Fruit fly (Drosophila melanogaster): ENCODE results near the gene pon.

pon gene

DNA sequence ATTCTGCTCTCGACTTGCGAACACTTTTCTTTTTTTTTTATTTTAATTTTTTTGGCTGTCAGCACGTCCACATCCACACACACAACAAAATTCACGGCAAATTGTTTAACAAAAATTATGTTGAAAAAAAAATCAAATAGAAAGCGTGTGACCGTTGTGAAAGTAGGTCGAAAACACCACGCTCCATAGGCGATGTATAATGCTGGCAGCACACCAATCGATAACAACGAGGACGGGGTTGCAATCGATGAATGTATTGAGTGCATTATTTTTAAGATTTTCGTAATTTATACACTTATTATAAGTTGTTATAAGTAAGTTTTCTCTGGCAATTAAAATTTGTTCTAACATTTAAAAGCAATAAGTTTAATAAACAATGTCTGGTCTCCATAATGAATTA lies 50.6 kb downstream of the pon start, which contains the start of gene Pp2C1 (continued):
- TF ChIP-seq CG18599 (GFP tag; optimal IDR thresholded peaks at IDR 0.05), result no peak
- peak; percentile 63; the same call in 3 of the 4 replicates for TF ChIP-seq Dll (GFP tag; IDR thresholded peaks at IDR 0.05; ENCODE audit: partially characterized antibody)
- TF ChIP-seq Bgb (GFP tag; IDR thresholded peaks at IDR 0.05; ENCODE audit: partially characterized antibody), result peak; percentile 80
- no peak for TF ChIP-seq CG15269 (tag; optimal IDR thresholded peaks at IDR 0.05)
- TF ChIP-seq CG4360 (GFP tag; IDR thresholded peaks at IDR 0.05), result no peak
- no peak for TF ChIP-seq CG18764 (GFP tag; optimal IDR thresholded peaks at IDR 0.05)
- TF ChIP-seq vfl (GFP tag; optimal IDR thresholded peaks at IDR 0.05), result no peak
- TF ChIP-seq CG13424 (tag; optimal IDR thresholded peaks at IDR 0.05), result no peak
- TF ChIP-seq CG11560 (tag; IDR thresholded peaks at IDR 0.05), result peak; percentile 87; the same call in 2 of the 3 replicates
- TF ChIP-seq zf30C (GFP tag; optimal IDR thresholded peaks at IDR 0.05), result no peak
- no peak for TF ChIP-seq Camta (GFP tag; optimal IDR thresholded peaks at IDR 0.05)
- TF ChIP-seq tup (GFP tag; optimal IDR thresholded peaks at IDR 0.05), result no peak
- no peak for TF ChIP-seq ERR (GFP tag; optimal IDR thresholded peaks at IDR 0.05)
- no peak for TF ChIP-seq CG1602 (GFP tag; optimal IDR thresholded peaks at IDR 0.05)
- TF ChIP-seq zen2 (GFP tag; IDR thresholded peaks at IDR 0.05; ENCODE audit: partially characterized antibody), result peak; percentile 43; the same call in 1 of the 3 replicates
- no peak for TF ChIP-seq HmgZ (tag; optimal IDR thresholded peaks at IDR 0.05)
- TF ChIP-seq Dp (GFP tag; optimal IDR thresholded peaks at IDR 0.05), result peak; percentile 39
- TF ChIP-seq Opbp (GFP tag; IDR thresholded peaks at IDR 0.05; ENCODE audit: partially characterized antibody), result peak; percentile 90
- TF ChIP-seq ap (GFP tag; IDR thresholded peaks at IDR 0.05), result no peak
- no peak for TF ChIP-seq scrt (GFP tag; optimal IDR thresholded peaks at IDR 0.05)
- TF ChIP-seq CG8089 (GFP tag; optimal IDR thresholded peaks at IDR 0.05), result no peak
- no peak for TF ChIP-seq onecut (GFP tag; IDR thresholded peaks at IDR 0.05)
- no peak for TF ChIP-seq CG13123 (GFP tag; optimal IDR thresholded peaks at IDR 0.05)
- TF ChIP-seq H15 (GFP tag; IDR thresholded peaks at IDR 0.05), result no peak
- TF ChIP-seq CG32532 (GFP tag; IDR thresholded peaks at IDR 0.05), result no peak
- peak; percentile 77 for TF ChIP-seq gfzf (GFP tag; optimal IDR thresholded peaks at IDR 0.05)
- TF ChIP-seq CG4730 (GFP tag; IDR thresholded peaks at IDR 0.05), result no peak
- no peak for TF ChIP-seq CG16779 (GFP tag; IDR thresholded peaks at IDR 0.05)
- no peak for TF ChIP-seq CkIIα-i1 (GFP tag; IDR thresholded peaks at IDR 0.05)
- no peak for TF ChIP-seq Chrac-16 (GFP tag; optimal IDR thresholded peaks at IDR 0.05)
- TF ChIP-seq lola (GFP tag; optimal IDR thresholded peaks at IDR 0.05), result no peak
- TF ChIP-seq Nf-YB (GFP tag; optimal IDR thresholded peaks at IDR 0.05), result no peak
- no peak for TF ChIP-seq CG12744 (GFP tag; optimal IDR thresholded peaks at IDR 0.05)
- TF ChIP-seq CG3281 (GFP tag; optimal IDR thresholded peaks at IDR 0.05), result no peak
- TF ChIP-seq CG17612 (GFP tag; IDR thresholded peaks at IDR 0.05), result no peak
- TF ChIP-seq Dip2 (GFP tag; IDR thresholded peaks at IDR 0.05), result no peak
- TF ChIP-seq CG10321 (GFP tag; IDR thresholded peaks at IDR 0.05), result no peak; the same call in 1 of the 2 replicates
- no peak for TF ChIP-seq CG10565 (GFP tag; optimal IDR thresholded peaks at IDR 0.05)
- 0 out of 3 replicates have a peak, but pooled peaks have one; percentile 34 for TF ChIP-seq mld (GFP tag; IDR thresholded peaks at IDR 0.05; ENCODE audit: partially characterized antibody)
- no peak for TF ChIP-seq Kr (GFP tag; optimal IDR thresholded peaks at IDR 0.05)
- no peak for TF ChIP-seq kah (GFP tag; optimal IDR thresholded peaks at IDR 0.05)
- no peak for TF ChIP-seq Hmx (GFP tag; optimal IDR thresholded peaks at IDR 0.05)
- TF ChIP-seq ac (GFP tag; optimal IDR thresholded peaks at IDR 0.05), result no peak
- no peak for TF ChIP-seq CG4424 (GFP tag; optimal IDR thresholded peaks at IDR 0.05)
- TF ChIP-seq CG3163 (GFP tag; optimal IDR thresholded peaks at IDR 0.05), result no peak
- no peak for TF ChIP-seq Side (GFP tag; optimal IDR thresholded peaks at IDR 0.05)
- TF ChIP-seq CG3407 (GFP tag; optimal IDR thresholded peaks at IDR 0.05), result no peak
- TF ChIP-seq CG8388 (GFP tag; optimal IDR thresholded peaks at IDR 0.05), result no peak
- TF ChIP-seq wor (GFP tag; IDR thresholded peaks at IDR 0.05), result no peak
- no peak for TF ChIP-seq CG15601 (tag; optimal IDR thresholded peaks at IDR 0.05)
- no peak for TF ChIP-seq CG12155 (GFP tag; optimal IDR thresholded peaks at IDR 0.05)

Data from whole organism, embryonic.